Fruit fly (Drosophila melanogaster): ENCODE measurements around the gene Obp19b.

DNA sequence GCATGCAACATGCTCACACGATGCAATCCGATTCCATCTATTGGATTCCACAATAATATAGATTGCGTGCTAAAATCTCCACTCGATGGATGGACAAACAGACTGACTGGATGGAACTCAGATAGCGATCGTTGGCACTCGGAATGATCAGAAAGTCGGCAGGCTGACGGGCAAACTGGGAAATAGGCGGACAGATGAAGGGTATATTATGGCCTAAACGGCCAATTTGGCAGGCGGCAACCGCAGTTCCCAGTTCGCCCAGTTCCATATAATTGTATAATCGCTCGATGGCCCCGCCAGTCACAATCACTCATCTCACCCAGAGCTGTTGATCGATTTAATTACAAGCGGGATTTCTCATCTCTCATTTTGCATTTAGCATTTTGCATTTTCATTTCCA is 2.8 kb downstream of the Obp19b start, which contains the start of gene Obp19d:
- TF ChIP-seq Dll (optimal IDR thresholded peaks at IDR 0.05) (no peak), pan (optimal IDR thresholded peaks at IDR 0.05) (no peak), CG8478 (optimal IDR thresholded peaks at IDR 0.05) (no peak), psq (optimal IDR thresholded peaks at IDR 0.05) (no peak), EcR (GFP tag; optimal IDR thresholded peaks at IDR 0.05) (no peak)
